Fruit fly (Drosophila melanogaster): ENCODE data around the gene CG4408.
A peak's percentile ranks its signal among the peaks of the same experiment; 100 is the strongest.

The CG4408 gene

dm6 chr3R:23338290-23338689, 25.1 kb downstream of the CG4408 start:
- TF ChIP-seq tj (GFP tag; optimal IDR thresholded peaks at IDR 0.05), result no peak
- TF ChIP-seq CG12768 (GFP tag; optimal IDR thresholded peaks at IDR 0.05), result peak; percentile 15

- TF ChIP-seq Hr96 (GFP tag; optimal IDR thresholded peaks at IDR 0.05) (no peak), CG7101 (tag; optimal IDR thresholded peaks at IDR 0.05) (peak; percentile 5), bab1 (GFP tag; optimal IDR thresholded peaks at IDR 0.05) (no peak), CG33017 (tag; optimal IDR thresholded peaks at IDR 0.05) (peak; percentile 28), tj (GFP tag; optimal IDR thresholded peaks at IDR 0.05) (no peak), CG12768 (GFP tag; optimal IDR thresholded peaks at IDR 0.05) (no peak), Crg-1 (GFP tag; optimal IDR thresholded peaks at IDR 0.05) (no peak), CG14711 (tag; optimal IDR thresholded peaks at IDR 0.05) (peak; percentile 18), cnc (optimal IDR thresholded peaks at IDR 0.05) (no peak), Clk (GFP tag; optimal IDR thresholded peaks at IDR 0.05) (no peak), CG7045 (GFP tag; optimal IDR thresholded peaks at IDR 0.05) (no peak), CG11617 (GFP tag; optimal IDR thresholded peaks at IDR 0.05) (no peak), kay (GFP tag; ENCODE audit: borderline replicate concordance) (peak; percentile 88), toe (GFP tag; optimal IDR thresholded peaks at IDR 0.05) (no peak), Mnt (GFP tag; optimal IDR thresholded peaks at IDR 0.05) (no peak), cic (GFP tag; optimal IDR thresholded peaks at IDR 0.05) (no peak)
Observed at dm6 chr3R:23337183-23337825, 26.1 kb downstream of the CG4408 start.

dm6 chr3R:23336513-23336912, 26.9 kb downstream of the CG4408 start:
- TF ChIP-seq CG7101 (tag; optimal IDR thresholded peaks at IDR 0.05) (no peak), ovo (GFP tag; optimal IDR thresholded peaks at IDR 0.05) (no peak), Hr96 (GFP tag; optimal IDR thresholded peaks at IDR 0.05) (no peak), tj (GFP tag; optimal IDR thresholded peaks at IDR 0.05) (no peak)

dm6 chr3R:23335577-23335976, 27.8 kb downstream of the CG4408 start:
- TF ChIP-seq Crg-1 (GFP tag; optimal IDR thresholded peaks at IDR 0.05), result no peak
- TF ChIP-seq CG33017 (tag; optimal IDR thresholded peaks at IDR 0.05), result peak; percentile 67
- no peak for TF ChIP-seq cnc (optimal IDR thresholded peaks at IDR 0.05)
- TF ChIP-seq Hr96 (GFP tag; optimal IDR thresholded peaks at IDR 0.05), result peak; percentile 15
- TF ChIP-seq CG14711 (tag; optimal IDR thresholded peaks at IDR 0.05), result peak; percentile 52
- TF ChIP-seq pad (GFP tag; optimal IDR thresholded peaks at IDR 0.05), result peak; percentile 22
- peak; percentile 61 for TF ChIP-seq CG7045 (GFP tag; optimal IDR thresholded peaks at IDR 0.05)
- no peak for TF ChIP-seq bab1 (GFP tag; optimal IDR thresholded peaks at IDR 0.05)
- TF ChIP-seq toe (GFP tag; optimal IDR thresholded peaks at IDR 0.05), result no peak
- no peak for TF ChIP-seq cic (GFP tag; optimal IDR thresholded peaks at IDR 0.05)
- TF ChIP-seq Mnt (GFP tag; optimal IDR thresholded peaks at IDR 0.05), result no peak
- TF ChIP-seq CG12768 (GFP tag; optimal IDR thresholded peaks at IDR 0.05), result peak; percentile 46
- peak; percentile 15 for TF ChIP-seq tj (GFP tag; optimal IDR thresholded peaks at IDR 0.05)
- TF ChIP-seq Clk (GFP tag; optimal IDR thresholded peaks at IDR 0.05), result no peak
- no peak for TF ChIP-seq CG1620 (GFP tag; optimal IDR thresholded peaks at IDR 0.05)
- TF ChIP-seq CG7101 (tag; optimal IDR thresholded peaks at IDR 0.05), result peak; percentile 76
- peak; percentile 23 for TF ChIP-seq ovo (GFP tag; optimal IDR thresholded peaks at IDR 0.05)
- peak; percentile 59 for TF ChIP-seq CG11617 (GFP tag; optimal IDR thresholded peaks at IDR 0.05)
- peak; percentile 82 for TF ChIP-seq kay (GFP tag; ENCODE audit: borderline replicate concordance)
- TF ChIP-seq CG5204 (GFP tag; optimal IDR thresholded peaks at IDR 0.05), result no peak

dm6 chr3R:23334866-23335265, 28.5 kb downstream of the CG4408 start:
- TF ChIP-seq CG1620 (GFP tag; optimal IDR thresholded peaks at IDR 0.05) (no peak), Crg-1 (GFP tag; optimal IDR thresholded peaks at IDR 0.05) (no peak), cic (GFP tag; optimal IDR thresholded peaks at IDR 0.05) (no peak), cnc (optimal IDR thresholded peaks at IDR 0.05) (no peak), bab1 (GFP tag; optimal IDR thresholded peaks at IDR 0.05) (no peak), CG7045 (GFP tag; optimal IDR thresholded peaks at IDR 0.05) (no peak), Mnt (GFP tag; optimal IDR thresholded peaks at IDR 0.05) (no peak), toe (GFP tag; optimal IDR thresholded peaks at IDR 0.05) (no peak), ovo (GFP tag; optimal IDR thresholded peaks at IDR 0.05) (no peak), CG14711 (tag; optimal IDR thresholded peaks at IDR 0.05) (peak; percentile 7), kay (GFP tag; ENCODE audit: borderline replicate concordance) (no peak), CG12768 (GFP tag; optimal IDR thresholded peaks at IDR 0.05) (no peak), Hr96 (GFP tag; optimal IDR thresholded peaks at IDR 0.05) (no peak), Clk (GFP tag; optimal IDR thresholded peaks at IDR 0.05) (no peak), tj (GFP tag; optimal IDR thresholded peaks at IDR 0.05) (no peak), CG5204 (GFP tag; optimal IDR thresholded peaks at IDR 0.05) (peak; percentile 53), CG11617 (GFP tag; optimal IDR thresholded peaks at IDR 0.05) (no peak), pad (GFP tag; optimal IDR thresholded peaks at IDR 0.05) (no peak), CG7101 (tag; optimal IDR thresholded peaks at IDR 0.05) (peak; percentile 3), CG33017 (tag; optimal IDR thresholded peaks at IDR 0.05) (no peak)

- TF ChIP-seq CG33017 (tag; optimal IDR thresholded peaks at IDR 0.05) (peak; percentile 41), CG7101 (tag; optimal IDR thresholded peaks at IDR 0.05) (no peak), cic (GFP tag; optimal IDR thresholded peaks at IDR 0.05) (peak; percentile 99), tj (GFP tag; optimal IDR thresholded peaks at IDR 0.05) (peak; percentile 85), pad (GFP tag; optimal IDR thresholded peaks at IDR 0.05) (no peak), Clk (GFP tag; optimal IDR thresholded peaks at IDR 0.05) (no peak), ovo (GFP tag; optimal IDR thresholded peaks at IDR 0.05) (peak; percentile 18), CG12768 (GFP tag; optimal IDR thresholded peaks at IDR 0.05) (peak; percentile 61), Hr96 (GFP tag; optimal IDR thresholded peaks at IDR 0.05) (no peak), Mnt (GFP tag; optimal IDR thresholded peaks at IDR 0.05) (no peak)
Observed at dm6 chr3R:23334036-23334744, 29.2 kb downstream of the CG4408 start.

All from whole organism, adult.